Fruit fly (Drosophila melanogaster) Kc167 (cell line): Measurements from ENCODE around the gene CG17032.

Source experiments
- insv ChIP-seq: fragments of >200 bp; optimal IDR thresholded peaks from 3 replicates; lab custom pipeline; 2018; ENCODE audit warnings: missing external identifiers
- psq ChIP-seq: fragments of >200 bp; optimal IDR thresholded peaks from 2 replicates; lab custom pipeline; 2017; ENCODE audit warnings: missing external identifiers

- TF ChIP-seq insv (lab: Kevin White, UChicago) (no peak), psq (no peak)
Observed at dm6 chr3L:15976758-15977157, 18.1 kb downstream of the CG17032 start, which contains the start of gene CG17029.
